Worm (Caenorhabditis elegans) whole organism, midembryonic: Measurements from ENCODE around the gene C47D12.5.

Experiments used
- T22C8.4 ChIP-seq: fragments of 200-800 bp; sonication (Bioruptor generic); IDR thresholded peaks from 2 replicates; pipeline ENCODE4 v1.3.6; 2022; ENCODE audit warnings: missing genetic modification characterization, missing compliant biosample characterization
- cog-1 ChIP-seq: sonication (generic microtip); optimal IDR thresholded peaks from 2 replicates; lab custom pipeline; 2016; ENCODE audit warnings: missing genetic modification characterization, missing compliant biosample characterization
- flt-1 ChIP-seq: fragments of 200-800 bp; sonication (Bioruptor generic); IDR thresholded peaks from 2 replicates; pipeline ENCODE4 v1.3.6; 2022; ENCODE audit warnings: missing genetic modification characterization, missing compliant biosample characterization
- klf-2 ChIP-seq: fragments of 200-800 bp; sonication (Bioruptor generic); conservative IDR thresholded peaks from 2 replicates; pipeline ENCODE4 v1.3.6; 2022; ENCODE audit warnings: missing genetic modification reagents, missing genetic modification characterization, missing compliant biosample characterization
- med-1 ChIP-seq: sonication (generic microtip); optimal IDR thresholded peaks from 2 replicates; lab custom pipeline; 2017; ENCODE audit warnings: missing genetic modification characterization, mild to moderate bottlenecking, missing compliant biosample characterization, antibody characterized with exemption, missing genetic modification reagents; ENCODE audit not compliant: insufficient read depth
- ref-1 ChIP-seq: fragments of 200-800 bp; sonication (Bioruptor generic); conservative IDR thresholded peaks from 2 replicates; pipeline ENCODE4 v1.3.6; 2022; ENCODE audit warnings: missing genetic modification reagents, missing genetic modification characterization, missing compliant biosample characterization
- tab-1 ChIP-seq: fragments of 200-800 bp; sonication (Bioruptor generic); IDR thresholded peaks from 2 replicates; pipeline ENCODE4 v1.3.6; 2022; ENCODE audit warnings: missing genetic modification characterization, missing compliant biosample characterization
- ztf-23 ChIP-seq: fragments of 200-800 bp; sonication (Bioruptor generic); IDR thresholded peaks from 2 replicates; pipeline ENCODE4 v1.3.6; 2022; ENCODE audit warnings: missing genetic modification reagents, missing genetic modification characterization, missing compliant biosample characterization
- ztf-29 ChIP-seq: fragments of 200-800 bp; sonication (Bioruptor generic); IDR thresholded peaks from 2 replicates; pipeline ENCODE4 v1.3.6; 2022; ENCODE audit warnings: missing genetic modification reagents, missing genetic modification characterization, missing compliant biosample characterization

C47D12.5 gene

ce11 chrII:11688643-11689042 is 3.6 kb upstream of the C47D12.5 start, which contains the start of gene kel-1:
Gene kel-1 (plus strand): TSS chrII:11688943.
- TF ChIP-seq klf-2 (no peak), ref-1 (GFP tag; lab: Robert Waterston, UW) (no peak), T22C8.4 (GFP tag; lab: Robert Waterston, UW) (no peak), med-1 (GFP tag; lab: Kevin White, UChicago) (no peak), ztf-29 (GFP tag; lab: Robert Waterston, UW) (no peak), tab-1 (GFP tag; lab: Robert Waterston, UW) (no peak)

ce11 chrII:11688011-11688410 is 2.9 kb upstream of the C47D12.5 start:
- no peak for TF ChIP-seq flt-1
- no peak for TF ChIP-seq med-1 (GFP tag; lab: Kevin White, UChicago)
- TF ChIP-seq ztf-29 (GFP tag; lab: Robert Waterston, UW) = no peak
- TF ChIP-seq ref-1 (GFP tag; lab: Robert Waterston, UW) = no peak
- TF ChIP-seq cog-1 (tag; lab: Kevin White, UChicago) = no peak
- no peak for TF ChIP-seq ztf-23 (GFP tag; lab: Robert Waterston, UW)
- TF ChIP-seq T22C8.4 (GFP tag; lab: Robert Waterston, UW) = no peak
- no peak for TF ChIP-seq klf-2
- TF ChIP-seq tab-1 (GFP tag; lab: Robert Waterston, UW) = no peak

ce11 chrII:11681136-11681824 is 3.8 kb downstream of the C47D12.5 start, which contains the start of the genes sfxn-1.4 and C47D12.4:
Gene sfxn-1.4 (minus strand): TSS chrII:11681236.
Gene C47D12.4 (plus strand): TSS chrII:11681774.
- 0 out of 2 replicates have a peak, but pooled peaks have one; percentile 18 for TF ChIP-seq T22C8.4 (GFP tag; lab: Robert Waterston, UW)
- no peak for TF ChIP-seq tab-1 (GFP tag; lab: Robert Waterston, UW)

- no peak for TF ChIP-seq ztf-29 (GFP tag; lab: Robert Waterston, UW)
Measured at ce11 chrII:11680220-11680619, 4.9 kb downstream of the C47D12.5 start.

ce11 chrII:11675877-11676473 is 9.1 kb downstream of the C47D12.5 start, which contains the start of the genes trr-1 and C47D12.2:
Gene trr-1 (minus strand): TSS chrII:11675927.
Gene C47D12.2 (plus strand): TSS chrII:11676306.
- TF ChIP-seq med-1 (GFP tag; lab: Kevin White, UChicago) (peak; percentile 27), klf-2 (no peak)

ce11 chrII:11658854-11659253 is 26.2 kb downstream of the C47D12.5 start:
- TF ChIP-seq cog-1 (tag; lab: Kevin White, UChicago) = no peak
- no peak for TF ChIP-seq ref-1 (GFP tag; lab: Robert Waterston, UW)
- no peak for TF ChIP-seq med-1 (GFP tag; lab: Kevin White, UChicago)
- no peak for TF ChIP-seq flt-1
- TF ChIP-seq ztf-29 (GFP tag; lab: Robert Waterston, UW) = no peak
- no peak for TF ChIP-seq ztf-23 (GFP tag; lab: Robert Waterston, UW)
- TF ChIP-seq klf-2 = no peak

ce11 chrII:11657079-11657478 is 28.0 kb downstream of the C47D12.5 start, which contains the start of gene nep-1:
Gene nep-1 (minus strand): TSS chrII:11657179.
- no peak for TF ChIP-seq ref-1 (GFP tag; lab: Robert Waterston, UW)
- TF ChIP-seq klf-2 = no peak

- TF ChIP-seq cog-1 (tag; lab: Kevin White, UChicago) = peak; percentile 32
- TF ChIP-seq med-1 (GFP tag; lab: Kevin White, UChicago) = no peak
Measured at ce11 chrII:11652679-11653174, 32.4 kb downstream of the C47D12.5 start, which contains the start of the genes rad-23 and rpn-12. Gene rad-23 (minus strand): TSS chrII:11652729. Gene rpn-12 (plus strand): TSS chrII:11653124.

- TF ChIP-seq klf-2 (no peak), ztf-29 (GFP tag; lab: Robert Waterston, UW) (no peak), ref-1 (GFP tag; lab: Robert Waterston, UW) (no peak), flt-1 (no peak), T22C8.4 (GFP tag; lab: Robert Waterston, UW) (no peak), cog-1 (tag; lab: Kevin White, UChicago) (no peak), ztf-23 (GFP tag; lab: Robert Waterston, UW) (no peak), tab-1 (GFP tag; lab: Robert Waterston, UW) (no peak), med-1 (GFP tag; lab: Kevin White, UChicago) (no peak)
Measured at ce11 chrII:11652125-11652524, 33.0 kb downstream of the C47D12.5 start.

- TF ChIP-seq ztf-23 (GFP tag; lab: Robert Waterston, UW) = no peak
- TF ChIP-seq ref-1 (GFP tag; lab: Robert Waterston, UW) = no peak
- TF ChIP-seq tab-1 (GFP tag; lab: Robert Waterston, UW) = no peak
- no peak for TF ChIP-seq cog-1 (tag; lab: Kevin White, UChicago)
- TF ChIP-seq flt-1 = no peak
- no peak for TF ChIP-seq med-1 (GFP tag; lab: Kevin White, UChicago)
Measured at ce11 chrII:11650975-11651588, 34.0 kb downstream of the C47D12.5 start, which contains the start of gene coa-7. Gene coa-7 (minus strand): TSS chrII:11651148.
